Worm (Caenorhabditis elegans): ENCODE measurements around the gene fbxa-72.

Gene fbxa-72

DNA sequence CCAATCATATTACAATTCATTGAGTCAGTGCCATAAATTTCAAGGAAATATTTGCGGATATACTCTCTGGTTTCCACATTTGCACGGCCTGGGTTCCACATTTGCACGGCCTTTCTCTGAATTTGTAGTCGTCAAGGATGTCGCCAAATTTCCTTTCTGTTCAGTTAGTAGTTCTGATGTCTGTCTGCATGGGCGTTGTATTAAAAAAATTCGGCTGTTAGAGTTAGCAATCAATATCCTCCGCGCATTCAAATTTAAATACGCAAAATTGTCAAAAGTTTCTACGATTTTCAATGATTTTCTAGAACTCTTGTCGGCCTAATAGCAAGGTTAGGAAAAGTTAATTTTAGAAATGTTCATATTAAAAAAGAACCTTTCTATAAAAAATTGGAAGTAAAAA lies 19.4 kb upstream of the fbxa-72 start, which contains the start of gene srj-52:
srj-52 (minus strand) TSS at position 101 of the 400 bp plus-strand sequence.
- TF ChIP-seq nhr-23 (tag; optimal IDR thresholded peaks at IDR 0.05): no peak
- no peak for TF ChIP-seq lin-13 (GFP tag; optimal IDR thresholded peaks at IDR 0.05)
- no peak for TF ChIP-seq mdl-1 (tag; optimal IDR thresholded peaks at IDR 0.05)
- TF ChIP-seq ceh-16 (tag; optimal IDR thresholded peaks at IDR 0.05): no peak
- TF ChIP-seq dmd-4 (tag; optimal IDR thresholded peaks at IDR 0.05): no peak

DNA sequence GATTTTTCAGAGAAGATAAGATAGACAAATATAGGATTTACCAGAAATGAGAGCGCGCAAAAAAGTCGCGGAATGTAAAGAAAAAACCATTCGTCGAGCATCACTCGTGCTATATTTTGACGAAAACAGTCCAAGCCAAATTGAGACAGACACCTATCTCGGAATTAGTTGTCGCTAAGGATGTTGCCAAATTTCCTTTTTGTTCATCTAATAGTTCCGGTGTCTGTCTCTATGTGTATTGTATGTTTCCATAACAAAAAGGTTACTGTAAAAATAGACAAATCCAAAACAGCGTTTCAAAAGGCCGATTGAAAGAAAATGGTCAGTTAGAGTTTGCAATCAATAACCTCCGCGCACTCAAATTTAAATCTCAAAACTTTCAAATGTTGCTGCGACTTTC lies 18.1 kb upstream of the fbxa-72 start, which contains the start of gene srj-53:
srj-53 (minus strand) TSS at position 101 of the 400 bp plus-strand sequence.
- no peak for TF ChIP-seq alr-1 (tag; optimal IDR thresholded peaks at IDR 0.05)

DNA sequence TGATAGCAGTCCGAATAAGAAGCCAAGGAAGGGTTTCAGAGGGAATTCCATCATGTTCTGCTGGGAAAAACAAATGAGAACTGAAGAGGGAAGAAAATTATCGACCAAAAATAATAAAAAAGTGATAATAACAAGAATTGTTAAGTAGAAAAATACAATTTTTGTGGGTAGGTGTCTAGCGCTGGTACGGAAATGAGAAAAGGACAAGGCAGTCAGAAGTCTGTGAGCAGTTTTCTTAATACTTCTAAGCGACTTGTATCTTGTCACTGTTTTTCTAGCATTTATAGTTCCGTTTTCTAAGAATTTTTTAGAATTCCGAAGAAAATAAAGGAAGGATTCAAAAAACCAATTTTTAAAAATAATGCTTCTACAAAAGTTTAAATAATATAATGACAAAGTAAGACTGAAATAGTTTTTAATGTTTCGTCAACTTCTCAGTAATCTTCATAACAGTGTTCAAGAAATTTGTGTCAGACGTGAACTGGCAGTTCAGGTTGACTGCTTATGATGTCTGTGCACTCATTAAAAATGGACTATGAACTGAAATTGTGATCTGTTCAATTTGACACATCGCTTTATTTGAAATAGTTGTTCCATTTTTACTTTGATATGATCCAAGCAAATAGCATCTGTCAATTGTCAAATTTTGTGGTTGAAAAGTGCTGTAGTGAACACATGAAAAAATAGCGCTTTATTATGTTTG lies 16.3 kb upstream of the fbxa-72 start, which contains the start of gene srx-4:
srx-4 (minus strand) TSS at position 51 of the 703 bp plus-strand sequence.
- TF ChIP-seq nhr-11 (tag; optimal IDR thresholded peaks at IDR 0.05): no peak
- TF ChIP-seq fos-1 (tag; optimal IDR thresholded peaks at IDR 0.05): no peak
- no peak for TF ChIP-seq sem-4 (tag; optimal IDR thresholded peaks at IDR 0.05)
- TF ChIP-seq nhr-129 (tag; optimal IDR thresholded peaks at IDR 0.05): no peak
- no peak for TF ChIP-seq sma-3 (GFP tag; optimal IDR thresholded peaks at IDR 0.05)
- no peak for TF ChIP-seq zag-1 (tag; optimal IDR thresholded peaks at IDR 0.05)
- TF ChIP-seq peb-1 (tag; optimal IDR thresholded peaks at IDR 0.05): no peak
- TF ChIP-seq R02D3.7 (tag; optimal IDR thresholded peaks at IDR 0.05): no peak

DNA sequence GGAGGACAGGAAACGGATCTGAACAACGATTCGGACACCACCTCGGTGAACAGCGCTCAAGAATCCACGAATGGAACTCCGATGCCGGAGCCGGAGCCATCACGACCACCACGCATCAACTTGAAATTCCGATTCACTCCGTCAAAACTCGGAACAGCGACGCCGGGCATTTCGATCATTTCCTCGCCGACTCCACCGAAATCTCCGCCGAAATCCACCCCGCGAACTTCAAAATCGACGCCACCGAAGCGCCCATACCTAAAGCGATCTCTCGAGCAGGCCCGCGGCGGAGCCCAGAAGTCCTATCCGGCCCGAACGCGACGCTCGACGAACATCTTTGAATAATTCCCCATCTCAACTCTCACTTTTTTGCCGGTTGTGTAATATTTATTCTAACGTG lies 13.0 kb upstream of the fbxa-72 start:
- no peak for TF ChIP-seq alr-1 (tag; optimal IDR thresholded peaks at IDR 0.05)
- no peak for TF ChIP-seq nhr-6 (tag; optimal IDR thresholded peaks at IDR 0.05)
- TF ChIP-seq F13H6.1 (tag; optimal IDR thresholded peaks at IDR 0.05): no peak
- TF ChIP-seq skn-1 (tag; optimal IDR thresholded peaks at IDR 0.05): no peak
- no peak for TF ChIP-seq sma-9 (GFP tag; optimal IDR thresholded peaks at IDR 0.05)
- no peak for TF ChIP-seq sma-9 (tag; optimal IDR thresholded peaks at IDR 0.05)
- TF ChIP-seq ztf-1 (GFP tag; conservative IDR thresholded peaks at IDR 0.05): no peak
- no peak for TF ChIP-seq mdl-1 (tag; optimal IDR thresholded peaks at IDR 0.05)
- no peak for TF ChIP-seq lin-11 (tag; optimal IDR thresholded peaks at IDR 0.05)
- TF ChIP-seq elt-1 (tag; optimal IDR thresholded peaks at IDR 0.05): no peak
- TF ChIP-seq unc-39 (tag; optimal IDR thresholded peaks at IDR 0.05): no peak
- TF ChIP-seq ztf-11 (tag; optimal IDR thresholded peaks at IDR 0.05): no peak
- TF ChIP-seq snpc-4 (tag; optimal IDR thresholded peaks at IDR 0.05): no peak
- TF ChIP-seq ZK546.5 (tag; optimal IDR thresholded peaks at IDR 0.05): no peak
- TF ChIP-seq C34F6.9 (tag; optimal IDR thresholded peaks at IDR 0.05): no peak
- no peak for TF ChIP-seq R02D3.7 (tag; optimal IDR thresholded peaks at IDR 0.05)
- no peak for TF ChIP-seq ceh-82 (tag; optimal IDR thresholded peaks at IDR 0.05)
- TF ChIP-seq gmeb-1 (tag; optimal IDR thresholded peaks at IDR 0.05): no peak
- no peak for TF ChIP-seq unc-62 (GFP tag; optimal IDR thresholded peaks at IDR 0.05)

ce11 chrV:687384-687783 lies 10.8 kb upstream of the fbxa-72 start, which contains the start of gene H25P19.1:
TSS of gene H25P19.1 (plus strand) at chrV:687684.
- no peak for TF ChIP-seq nhr-77 (tag; optimal IDR thresholded peaks at IDR 0.05)

ce11 chrV:683858-684257 lies 7.3 kb upstream of the fbxa-72 start, which contains the start of gene F31F4.1:
TSS of gene F31F4.1 (plus strand) at chrV:684060.
- no peak for TF ChIP-seq ztf-4 (tag; optimal IDR thresholded peaks at IDR 0.05)
- TF ChIP-seq fos-1 (tag; optimal IDR thresholded peaks at IDR 0.05): peak; percentile 29
- no peak for TF ChIP-seq crh-2 (tag; optimal IDR thresholded peaks at IDR 0.05)

- TF ChIP-seq sem-4 (tag; optimal IDR thresholded peaks at IDR 0.05) (no peak), sma-9 (GFP tag; optimal IDR thresholded peaks at IDR 0.05) (no peak), sma-9 (tag; optimal IDR thresholded peaks at IDR 0.05) (no peak), sma-3 (GFP tag; optimal IDR thresholded peaks at IDR 0.05) (no peak), nhr-11 (tag; optimal IDR thresholded peaks at IDR 0.05) (no peak), ZK546.5 (tag; optimal IDR thresholded peaks at IDR 0.05) (no peak), unc-39 (tag; optimal IDR thresholded peaks at IDR 0.05) (no peak), elt-3 (tag; optimal IDR thresholded peaks at IDR 0.05) (no peak), aly-2 (tag; optimal IDR thresholded peaks at IDR 0.05) (no peak), mbf-1 (tag; optimal IDR thresholded peaks at IDR 0.05) (no peak), ceh-82 (tag; optimal IDR thresholded peaks at IDR 0.05) (no peak), ztf-4 (tag; optimal IDR thresholded peaks at IDR 0.05) (no peak), dmd-4 (tag; optimal IDR thresholded peaks at IDR 0.05) (no peak)
These were observed 5.5 kb upstream of the fbxa-72 start, which contains the start of gene srx-23 for ce11 chrV:682031-682430. TSS of gene srx-23 (plus strand) at chrV:682331.
